Fruit fly (Drosophila melanogaster): ENCODE results near the gene CG45122.

CG45122 gene

dm6 chr3R:13011621-13011963, 32.4 kb upstream of the CG45122 start, which contains the start of gene CtBP:
Gene CtBP, plus strand, starts transcription at chr3R:13011649.
- TF ChIP-seq phol (tag; optimal IDR thresholded peaks at IDR 0.05) (peak; percentile 96), CG4707 (GFP tag; optimal IDR thresholded peaks at IDR 0.05) (no peak), nom (GFP tag; optimal IDR thresholded peaks at IDR 0.05) (peak; percentile 63), CG12659 (GFP tag; optimal IDR thresholded peaks at IDR 0.05) (peak; percentile 55), MESR4 (GFP tag; optimal IDR thresholded peaks at IDR 0.05) (peak; percentile 58), Adf1 (GFP tag; IDR thresholded peaks at IDR 0.05) (peak; percentile 23; the same call in 1 of the 2 replicates), CG14710 (tag; optimal IDR thresholded peaks at IDR 0.05) (peak; percentile 14), zf30C (GFP tag; optimal IDR thresholded peaks at IDR 0.05) (peak; percentile 24), CG8478 (optimal IDR thresholded peaks at IDR 0.05) (no peak), Rx (GFP tag; IDR thresholded peaks at IDR 0.05) (no peak), CG34422 (GFP tag; IDR thresholded peaks at IDR 0.05) (peak; percentile 60; the same call in 1 of the 3 replicates), Med (GFP tag) (peak; percentile 80), chm (GFP tag; IDR thresholded peaks at IDR 0.05) (0 out of 2 replicates have a peak, but pooled peaks have one; percentile 7), Aef1 (GFP tag; IDR thresholded peaks at IDR 0.05) (no peak), pfk (GFP tag; optimal IDR thresholded peaks at IDR 0.05) (no peak), Elba2 (GFP tag; optimal IDR thresholded peaks at IDR 0.05) (peak; percentile 4), Bgb (GFP tag; IDR thresholded peaks at IDR 0.05; ENCODE audit: partially characterized antibody) (peak; percentile 40; the same call in 1 of the 2 replicates), sr (GFP tag; IDR thresholded peaks at IDR 0.05) (no peak), CG12071 (GFP tag; optimal IDR thresholded peaks at IDR 0.05) (no peak), sd (tag; optimal IDR thresholded peaks at IDR 0.05) (peak; percentile 88), Hey (tag; optimal IDR thresholded peaks at IDR 0.05) (no peak), NFAT (GFP tag; IDR thresholded peaks at IDR 0.05) (0 out of 2 replicates have a peak, but pooled peaks have one; percentile 33), nerfin-1 (tag; optimal IDR thresholded peaks at IDR 0.05) (peak; percentile 62), HLHmδ (GFP tag; optimal IDR thresholded peaks at IDR 0.05) (peak; percentile 47), bowl (GFP tag; IDR thresholded peaks at IDR 0.05) (0 out of 2 replicates have a peak, but pooled peaks have one; percentile 9), Lpt (GFP tag; optimal IDR thresholded peaks at IDR 0.05) (no peak)

DNA sequence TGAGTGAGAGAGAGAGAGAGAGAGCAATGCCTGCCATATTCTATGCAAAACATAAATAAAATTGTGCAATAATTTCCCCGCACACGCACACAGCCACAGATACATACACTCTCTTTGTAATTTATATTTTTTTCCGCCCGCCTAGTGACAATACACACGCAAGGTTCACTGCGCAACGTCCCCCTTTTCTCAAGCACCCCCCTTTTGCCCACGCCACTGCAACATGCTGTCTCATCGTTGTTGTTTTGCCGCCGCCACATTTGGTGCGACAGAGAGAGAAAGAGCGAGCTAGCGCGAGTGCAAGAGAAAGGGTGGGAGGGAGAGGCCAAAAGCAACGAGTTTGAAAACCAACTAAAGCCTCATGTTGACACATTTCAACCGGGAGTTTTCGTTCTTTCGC, 31.6 kb upstream of the CG45122 start:
- TF ChIP-seq CG10274 (GFP tag; optimal IDR thresholded peaks at IDR 0.05) (no peak), CG32767 (GFP tag; IDR thresholded peaks at IDR 0.05) (0 out of 2 replicates have a peak, but pooled peaks have one; percentile 45), Med (GFP tag) (peak; percentile 96), btn (GFP tag; optimal IDR thresholded peaks at IDR 0.05) (peak; percentile 32), Drgx (GFP tag; IDR thresholded peaks at IDR 0.05) (peak; percentile 84), CG18764 (GFP tag; optimal IDR thresholded peaks at IDR 0.05) (no peak), Mes4 (GFP tag; optimal IDR thresholded peaks at IDR 0.05) (peak; percentile 50), cas (GFP tag; IDR thresholded peaks at IDR 0.05) (no peak), CG14860 (GFP tag; IDR thresholded peaks at IDR 0.05; ENCODE audit: partially characterized antibody) (no peak), jigr1 (GFP tag; IDR thresholded peaks at IDR 0.05) (no peak), ems (GFP tag; optimal IDR thresholded peaks at IDR 0.05) (peak; percentile 61), Dip3 (GFP tag; optimal IDR thresholded peaks at IDR 0.05) (peak; percentile 69), nau (GFP tag; optimal IDR thresholded peaks at IDR 0.05) (no peak), dmrt11E (tag; optimal IDR thresholded peaks at IDR 0.05) (peak; percentile 49), Nf-YA (GFP tag; IDR thresholded peaks at IDR 0.05) (0 out of 2 replicates have a peak, but pooled peaks have one; percentile 27), CHES-1-like (GFP tag; optimal IDR thresholded peaks at IDR 0.05) (peak; percentile 66), CG1603 (tag; optimal IDR thresholded peaks at IDR 0.05) (peak; percentile 72), HmgZ (tag; optimal IDR thresholded peaks at IDR 0.05) (no peak), amos (GFP tag; IDR thresholded peaks at IDR 0.05; ENCODE audit: partially characterized antibody) (no peak), cg (GFP tag; optimal IDR thresholded peaks at IDR 0.05) (peak; percentile 77), CG8281 (tag; optimal IDR thresholded peaks at IDR 0.05) (no peak), her (GFP tag; optimal IDR thresholded peaks at IDR 0.05) (peak; percentile 20), tx (GFP tag; optimal IDR thresholded peaks at IDR 0.05) (peak; percentile 21), croc (GFP tag; conservative IDR thresholded peaks at IDR 0.05) (peak; percentile 24; the same call in 2 of the 3 replicates), CG13123 (GFP tag; optimal IDR thresholded peaks at IDR 0.05) (no peak), bab2 (GFP tag; optimal IDR thresholded peaks at IDR 0.05) (peak; percentile 68), CG32532 (GFP tag; IDR thresholded peaks at IDR 0.05) (peak; percentile 68; the same call in 1 of the 2 replicates)
